Worm (Caenorhabditis elegans) whole organism, late embryonic: ENCODE results near the gene Y11D7A.10.

ENCODE experiments used
- C38D4.7 ChIP-seq: fragments of 200-800 bp; sonication (Bioruptor generic); optimal IDR thresholded peaks from 2 replicates; lab custom pipeline; 2018; ENCODE audit warnings: mild to moderate bottlenecking, missing genetic modification characterization, moderate library complexity, missing compliant biosample characterization
- K02D7.2 ChIP-seq: sonication (generic microtip); optimal IDR thresholded peaks from 2 replicates; lab custom pipeline; 2017; ENCODE audit warnings: mild to moderate bottlenecking, missing genetic modification characterization, missing compliant biosample characterization
- T23F11.4 ChIP-seq: fragments of 200-800 bp; sonication (Bioruptor generic); optimal IDR thresholded peaks from 2 replicates; lab custom pipeline; 2018; ENCODE audit warnings: mild to moderate bottlenecking, missing genetic modification characterization, missing compliant biosample characterization
- Y22D7AL.16 ChIP-seq: sonication (generic microtip); optimal IDR thresholded peaks from 2 replicates; lab custom pipeline; 2016; ENCODE audit warnings: missing genetic modification characterization, missing compliant biosample characterization
- ama-1 ChIP-seq: fragments of 150-350 bp; optimal IDR thresholded peaks from 2 replicates; lab custom pipeline; 2014
- ceh-22 ChIP-seq: sonication (generic microtip); optimal IDR thresholded peaks from 2 replicates; lab custom pipeline; 2017; ENCODE audit warnings: missing biosample characterization, missing genetic modification characterization
- ceh-30 ChIP-seq: fragments of 150-350 bp; optimal IDR thresholded peaks from 2 replicates; lab custom pipeline; 2014; ENCODE audit warnings: missing biosample characterization, missing genetic modification characterization
- ceh-34 ChIP-seq: sonication (generic microtip); optimal IDR thresholded peaks from 2 replicates; lab custom pipeline; 2016; ENCODE audit warnings: mild to moderate bottlenecking, missing genetic modification characterization, missing compliant biosample characterization
- ceh-48 ChIP-seq: sonication (generic microtip); optimal IDR thresholded peaks from 2 replicates; lab custom pipeline; 2016; ENCODE audit warnings: missing genetic modification characterization, inconsistent platforms, missing compliant biosample characterization
- ceh-9 ChIP-seq: sonication (generic microtip); optimal IDR thresholded peaks from 2 replicates; lab custom pipeline; 2016; ENCODE audit warnings: mild to moderate bottlenecking, missing genetic modification characterization, inconsistent platforms, missing compliant biosample characterization
- che-1 ChIP-seq: sonication (generic microtip); optimal IDR thresholded peaks from 2 replicates; lab custom pipeline; 2016; ENCODE audit warnings: mild to moderate bottlenecking, missing genetic modification characterization, missing compliant biosample characterization
- fkh-10 ChIP-seq: fragments of 150-350 bp; optimal IDR thresholded peaks from 2 replicates; lab custom pipeline; 2014; ENCODE audit warnings: missing biosample characterization, missing genetic modification reagents, missing genetic modification characterization
- hlh-13 ChIP-seq: fragments of 200-800 bp; sonication (Bioruptor generic); optimal IDR thresholded peaks from 2 replicates; lab custom pipeline; 2018; ENCODE audit warnings: mild to moderate bottlenecking, missing genetic modification characterization, missing compliant biosample characterization
- hlh-15 ChIP-seq: sonication (generic microtip); optimal IDR thresholded peaks from 2 replicates; lab custom pipeline; 2016; ENCODE audit warnings: missing genetic modification characterization, missing compliant biosample characterization
- hlh-30 ChIP-seq: sonication (generic microtip); optimal IDR thresholded peaks from 2 replicates; lab custom pipeline; 2017; ENCODE audit warnings: antibody characterized with exemption, missing genetic modification characterization, missing compliant biosample characterization; ENCODE audit not compliant: insufficient read depth
- hlh-8 ChIP-seq: sonication (generic microtip); optimal IDR thresholded peaks from 2 replicates; lab custom pipeline; 2016; ENCODE audit warnings: missing genotype, missing genetic modification characterization, missing compliant biosample characterization
- lim-6 ChIP-seq: sonication (generic microtip); optimal IDR thresholded peaks from 2 replicates; lab custom pipeline; 2016; ENCODE audit warnings: missing genetic modification characterization, missing compliant biosample characterization
- lin-11 ChIP-seq: fragments of 200-800 bp; sonication (Bioruptor generic); optimal IDR thresholded peaks from 2 replicates; lab custom pipeline; 2018; ENCODE audit warnings: mild to moderate bottlenecking, missing genetic modification characterization, missing compliant biosample characterization
- madf-2 ChIP-seq: sonication (generic microtip); optimal IDR thresholded peaks from 2 replicates; lab custom pipeline; 2017; ENCODE audit warnings: missing genetic modification characterization, missing compliant biosample characterization
- mec-3 ChIP-seq: sonication (generic microtip); optimal IDR thresholded peaks from 2 replicates; lab custom pipeline; 2016; ENCODE audit warnings: borderline replicate concordance, missing genetic modification characterization, missing compliant biosample characterization
- nfya-1 ChIP-seq: sonication (generic microtip); optimal IDR thresholded peaks from 2 replicates; lab custom pipeline; 2017; ENCODE audit warnings: missing genetic modification characterization, mild to moderate bottlenecking, missing compliant biosample characterization, antibody characterized with exemption, moderate library complexity
- nhr-11 ChIP-seq: fragments of 150-350 bp; optimal IDR thresholded peaks from 2 replicates; lab custom pipeline; 2014; ENCODE audit warnings: missing biosample characterization, missing genetic modification characterization
- odd-2 ChIP-seq: sonication (generic microtip); optimal IDR thresholded peaks from 2 replicates; lab custom pipeline; 2017; ENCODE audit warnings: antibody characterized with exemption, mild to moderate bottlenecking, missing genetic modification characterization, missing compliant biosample characterization
- pax-1 ChIP-seq: fragments of 150-350 bp; optimal IDR thresholded peaks from 2 replicates; lab custom pipeline; 2014; ENCODE audit warnings: missing biosample characterization, missing genetic modification characterization
- pha-4 ChIP-seq: fragments of 150-350 bp; optimal IDR thresholded peaks from 2 replicates; lab custom pipeline; 2018; ENCODE audit warnings: missing biosample characterization, missing genetic modification reagents, missing genetic modification characterization
- pqm-1 ChIP-seq: sonication (generic microtip); optimal IDR thresholded peaks from 2 replicates; lab custom pipeline; 2016; ENCODE audit warnings: missing genetic modification characterization, missing compliant biosample characterization
- pros-1 ChIP-seq: fragments of 150-350 bp; optimal IDR thresholded peaks from 2 replicates; lab custom pipeline; 2014; ENCODE audit warnings: missing biosample characterization, missing genetic modification reagents, missing genetic modification characterization
- ref-2 ChIP-seq: sonication (generic microtip); optimal IDR thresholded peaks from 2 replicates; lab custom pipeline; 2016; ENCODE audit warnings: missing genetic modification characterization, missing compliant biosample characterization
- sdc-2 ChIP-seq: sonication (generic microtip); optimal IDR thresholded peaks from 2 replicates; lab custom pipeline; 2016; ENCODE audit warnings: missing genotype, missing genetic modification characterization, missing compliant biosample characterization
- sox-4 ChIP-seq: sonication (generic microtip); optimal IDR thresholded peaks from 2 replicates; lab custom pipeline; 2017; ENCODE audit warnings: mild to moderate bottlenecking, missing genetic modification characterization, inconsistent platforms, missing compliant biosample characterization
- unc-86 ChIP-seq: sonication (generic microtip); optimal IDR thresholded peaks from 2 replicates; lab custom pipeline; 2016; ENCODE audit warnings: missing genetic modification characterization, missing compliant biosample characterization
- zip-5 ChIP-seq: sonication (generic microtip); optimal IDR thresholded peaks from 2 replicates; lab custom pipeline; 2016; ENCODE audit warnings: missing genetic modification characterization, missing compliant biosample characterization

Gene Y11D7A.10

DNA sequence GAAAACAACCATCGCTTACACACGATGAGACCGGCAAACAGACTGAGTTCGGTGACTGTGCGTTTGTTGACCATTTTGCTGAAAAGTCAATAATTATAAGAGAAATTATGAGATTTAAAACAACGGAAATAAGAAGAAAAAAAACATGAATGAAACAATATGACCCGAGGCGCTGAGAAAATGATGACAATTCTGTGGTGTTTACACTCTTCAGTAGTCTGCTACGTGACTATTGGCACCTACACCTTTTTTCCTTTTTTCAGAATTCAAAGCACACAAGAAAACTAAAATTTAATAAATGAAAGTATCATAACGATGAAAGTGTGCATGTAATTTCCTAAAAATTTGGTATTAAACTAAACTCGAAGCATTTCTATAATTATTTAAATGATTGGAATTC lies at the start of gene Y11D7A.10:
Y11D7A.10 (minus strand) TSS at position 82 of the 400 bp plus-strand sequence.
- TF ChIP-seq hlh-13 (GFP tag; lab: Kevin White, UChicago) (no peak), nhr-11 (tag; lab: Kevin White, UChicago) (no peak), ceh-34 (tag; lab: Kevin White, UChicago) (no peak), sdc-2 (tag; lab: Kevin White, UChicago) (no peak), C38D4.7 (no peak), ama-1 (lab: Kevin White, UChicago) (no peak)

DNA sequence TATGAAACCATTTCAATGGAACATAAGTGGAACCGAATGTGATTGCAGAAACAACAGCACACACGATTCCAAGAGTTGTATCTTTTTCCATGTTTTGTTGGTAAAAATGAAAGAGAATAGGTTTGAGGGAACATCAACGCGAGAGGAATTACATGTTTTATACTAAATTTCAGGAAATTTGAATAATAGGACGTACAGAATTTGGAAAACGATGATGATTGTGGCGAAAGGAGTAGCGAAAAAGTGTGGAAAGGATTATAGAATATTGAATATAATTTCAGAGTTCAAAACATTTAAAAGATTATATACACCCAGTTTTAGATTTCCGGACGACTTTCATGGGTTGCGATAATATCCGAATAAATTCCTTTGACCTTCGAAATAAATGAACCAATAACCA lies 49.4 kb upstream of the Y11D7A.10 start, which contains the start of gene F49C12.6:
F49C12.6 (minus strand) TSS at position 101 of the 400 bp plus-strand sequence.
- TF ChIP-seq unc-86 (tag; lab: Kevin White, UChicago), result no peak

DNA sequence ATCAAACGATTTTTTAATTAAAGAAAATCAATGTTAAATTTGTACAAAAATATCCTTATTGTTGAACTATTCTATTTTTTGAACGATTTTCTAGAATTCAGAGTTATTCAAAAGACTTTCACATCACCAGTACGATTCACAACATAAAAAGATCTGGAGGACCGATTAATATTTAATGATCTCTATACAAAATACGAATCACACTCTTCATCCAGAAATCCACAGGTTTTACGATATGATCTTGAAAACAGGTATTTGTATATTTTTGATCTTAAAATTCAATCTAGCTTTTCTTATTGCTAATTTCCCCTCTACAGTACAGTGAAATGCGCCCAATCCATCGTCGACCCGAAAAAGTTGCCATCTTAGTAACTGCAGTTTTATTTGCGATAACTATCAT lies 45.0 kb upstream of the Y11D7A.10 start, which contains the start of gene F49C12.5:
F49C12.5 (plus strand) TSS at position 301 of the 400 bp plus-strand sequence.
- no peak for TF ChIP-seq pax-1 (tag; lab: Kevin White, UChicago)
- no peak for TF ChIP-seq hlh-13 (GFP tag; lab: Kevin White, UChicago)
- no peak for TF ChIP-seq fkh-10 (GFP tag; lab: Kevin White, UChicago)
- no peak for TF ChIP-seq hlh-15

DNA sequence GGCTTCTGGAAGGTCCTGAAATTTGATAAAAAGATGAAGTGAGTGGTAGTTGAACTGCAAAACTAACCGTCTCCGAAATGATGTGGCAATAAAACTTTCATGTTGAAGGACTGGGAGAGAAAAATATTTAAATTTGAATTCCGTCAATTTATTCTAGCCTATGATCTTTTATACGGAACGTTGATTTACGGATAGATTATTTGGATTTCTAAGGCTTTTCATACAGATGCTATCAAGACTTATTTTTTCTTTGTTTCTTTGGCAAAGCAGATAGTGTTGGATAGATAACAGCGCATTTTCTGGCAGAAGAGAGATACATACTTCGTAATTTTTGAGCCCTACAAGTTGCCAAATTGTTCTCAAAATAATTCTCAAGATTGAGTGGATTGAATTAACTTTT lies 44.4 kb upstream of the Y11D7A.10 start, which contains the start of gene F49C12.4:
F49C12.4 (minus strand) TSS at position 101 of the 400 bp plus-strand sequence.
- TF ChIP-seq hlh-13 (GFP tag; lab: Kevin White, UChicago) (no peak), fkh-10 (GFP tag; lab: Kevin White, UChicago) (no peak), ceh-48 (tag; lab: Kevin White, UChicago) (no peak), hlh-30 (tag; lab: Kevin White, UChicago) (no peak), sox-4 (tag; lab: Kevin White, UChicago) (no peak), ama-1 (lab: Kevin White, UChicago) (no peak), pros-1 (tag; lab: Kevin White, UChicago) (no peak), hlh-15 (no peak), odd-2 (tag; lab: Kevin White, UChicago) (no peak)

DNA sequence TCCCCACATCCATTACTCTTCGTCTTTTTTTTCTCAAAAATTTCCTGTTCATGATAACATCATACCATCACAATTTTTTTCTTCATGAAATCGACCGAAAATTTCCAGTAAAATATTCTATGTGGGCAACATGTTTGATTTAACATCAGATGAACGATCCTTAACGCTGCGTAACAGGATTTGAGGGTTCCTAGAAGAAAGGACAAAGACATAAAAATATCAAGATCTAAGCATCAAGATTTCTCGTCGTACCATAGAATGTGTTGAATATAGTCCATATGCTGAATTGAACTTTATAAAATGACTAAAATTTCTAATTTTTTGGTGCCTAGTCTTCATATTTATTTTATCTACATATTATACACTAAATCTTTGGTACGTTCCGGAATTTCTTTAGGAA lies 40.6 kb upstream of the Y11D7A.10 start, which contains the start of gene F49C12.3:
F49C12.3 (plus strand) TSS at position 301 of the 400 bp plus-strand sequence.
- TF ChIP-seq pha-4 (tag; lab: Kevin White, UChicago), result no peak
- TF ChIP-seq madf-2 (tag; lab: Kevin White, UChicago), result no peak
- no peak for TF ChIP-seq mec-3 (tag; lab: Kevin White, UChicago)
- no peak for TF ChIP-seq ceh-34 (tag; lab: Kevin White, UChicago)
- TF ChIP-seq lin-11, result no peak
- no peak for TF ChIP-seq Y22D7AL.16 (tag; lab: Kevin White, UChicago)
- no peak for TF ChIP-seq che-1 (tag; lab: Kevin White, UChicago)
- no peak for TF ChIP-seq zip-5 (tag; lab: Kevin White, UChicago)
- TF ChIP-seq ref-2 (tag; lab: Kevin White, UChicago), result no peak
- no peak for TF ChIP-seq pqm-1
- TF ChIP-seq ceh-30, result no peak
- TF ChIP-seq ceh-22 (tag; lab: Kevin White, UChicago), result no peak
- TF ChIP-seq T23F11.4 (GFP tag; lab: Kevin White, UChicago), result no peak
- TF ChIP-seq lim-6, result no peak
- no peak for TF ChIP-seq ceh-9 (tag; lab: Kevin White, UChicago)

DNA sequence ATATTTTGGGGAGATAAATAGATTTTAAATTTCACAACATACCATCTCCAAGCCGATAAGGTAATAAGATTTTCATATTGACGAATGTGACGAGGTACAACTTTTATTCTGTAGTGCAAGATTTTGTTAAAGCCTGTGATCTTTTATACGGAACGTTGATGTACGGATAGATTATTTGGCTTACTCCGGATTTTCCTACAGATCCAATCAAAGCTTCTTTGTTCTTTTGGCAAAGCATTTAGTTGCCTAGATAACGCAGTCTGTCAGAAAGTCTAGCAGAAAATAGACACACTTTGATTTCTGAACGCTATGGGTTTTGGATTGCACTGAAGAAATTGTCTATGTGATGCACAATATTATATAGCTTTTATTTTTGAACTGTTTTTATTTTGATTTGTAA lies 39.6 kb upstream of the Y11D7A.10 start, which contains the start of gene F49C12.2:
F49C12.2 (minus strand) TSS at position 101 of the 400 bp plus-strand sequence.
- TF ChIP-seq K02D7.2 (tag; lab: Kevin White, UChicago) (no peak), hlh-8 (tag; lab: Kevin White, UChicago) (no peak), nfya-1 (no peak), hlh-13 (GFP tag; lab: Kevin White, UChicago) (no peak)
